Worm (Caenorhabditis elegans) whole organism, L2 larva: Measurements from ENCODE around the gene F53H1.4.
"Not testable (repeated sequence)": the region's sequence is repeated elsewhere in the genome, so short reads cannot be mapped to it uniquely, and the experiment has no call there.

ENCODE experiments used
- C34F6.9 ChIP-seq: fragments of 150-350 bp; optimal IDR thresholded peaks from 2 replicates; lab custom pipeline; 2014; ENCODE audit warnings: missing biosample characterization, missing genetic modification characterization
- F13H6.1 ChIP-seq: sonication (generic microtip); optimal IDR thresholded peaks from 2 replicates; lab custom pipeline; 2016; ENCODE audit warnings: missing genetic modification characterization, missing compliant biosample characterization
- R02D3.7 ChIP-seq: fragments of 150-350 bp; optimal IDR thresholded peaks from 2 replicates; lab custom pipeline; 2014; ENCODE audit warnings: missing biosample characterization, missing genetic modification characterization
- ZK546.5 ChIP-seq: sonication (generic microtip); optimal IDR thresholded peaks from 2 replicates; lab custom pipeline; 2017; ENCODE audit warnings: missing biosample characterization, missing genetic modification characterization
- alr-1 ChIP-seq: fragments of 150-350 bp; optimal IDR thresholded peaks from 2 replicates; lab custom pipeline; 2014; ENCODE audit warnings: missing biosample characterization, missing genetic modification characterization
- ceh-16 ChIP-seq: fragments of 150-350 bp; optimal IDR thresholded peaks from 2 replicates; lab custom pipeline; 2014; ENCODE audit warnings: missing biosample characterization, missing genetic modification characterization
- ceh-82 ChIP-seq: fragments of 150-350 bp; optimal IDR thresholded peaks from 2 replicates; lab custom pipeline; 2014; ENCODE audit warnings: missing biosample characterization, missing genetic modification characterization
- crh-2 ChIP-seq: sonication (generic microtip); optimal IDR thresholded peaks from 2 replicates; lab custom pipeline; 2017; ENCODE audit warnings: missing biosample characterization, missing genetic modification characterization
- elt-3 ChIP-seq: sonication (generic microtip); optimal IDR thresholded peaks from 2 replicates; lab custom pipeline; 2017; ENCODE audit warnings: missing biosample characterization, missing genetic modification characterization
- fos-1 ChIP-seq: fragments of 150-350 bp; optimal IDR thresholded peaks from 2 replicates; lab custom pipeline; 2014; ENCODE audit warnings: missing biosample characterization, missing genetic modification characterization
- gmeb-1 ChIP-seq: fragments of 150-350 bp; optimal IDR thresholded peaks from 2 replicates; lab custom pipeline; 2014; ENCODE audit warnings: missing biosample characterization, missing genetic modification characterization
- lin-11 ChIP-seq: fragments of 150-350 bp; sonication (generic microtip); optimal IDR thresholded peaks from 2 replicates; lab custom pipeline; 2014; ENCODE audit warnings: missing biosample characterization, missing genetic modification characterization, inconsistent platforms, mixed read lengths
- lin-13 ChIP-seq: fragments of 150-350 bp; optimal IDR thresholded peaks from 2 replicates; lab custom pipeline; 2014; ENCODE audit warnings: missing biosample characterization, missing genetic modification reagents, missing genetic modification characterization
- lin-39 ChIP-seq: fragments of 150-350 bp; optimal IDR thresholded peaks from 2 replicates; lab custom pipeline; 2014; ENCODE audit warnings: missing biosample characterization, missing genetic modification reagents, missing genetic modification characterization
- lsy-2 ChIP-seq, 2 experiments: fragments of 150-350 bp in 1 of 2; sonication (generic microtip) in 1 of 2; optimal IDR thresholded peaks; 2 replicates each; lab custom pipeline; 2014 to 2017; ENCODE audit warnings: missing biosample characterization in 2 of 2, missing genetic modification characterization in 2 of 2
- mab-5 ChIP-seq: fragments of 150-350 bp; optimal IDR thresholded peaks from 2 replicates; lab custom pipeline; 2014; ENCODE audit warnings: missing biosample characterization, missing genetic modification characterization
- mbf-1 ChIP-seq: sonication (generic microtip); optimal IDR thresholded peaks from 2 replicates; lab custom pipeline; 2017; ENCODE audit warnings: missing biosample characterization, missing genetic modification characterization
- mdl-1 ChIP-seq, 2 experiments: fragments of 150-350 bp in 1 of 2; sonication (generic microtip) in 1 of 2; optimal IDR thresholded peaks; 2 replicates each; lab custom pipeline; 2017; ENCODE audit warnings: missing biosample characterization in 2 of 2, missing genetic modification characterization in 2 of 2
- nhr-11 ChIP-seq: fragments of 150-350 bp; optimal IDR thresholded peaks from 2 replicates; lab custom pipeline; 2014; ENCODE audit warnings: missing biosample characterization, missing genetic modification characterization
- nhr-129 ChIP-seq: fragments of 150-350 bp; optimal IDR thresholded peaks from 2 replicates; lab custom pipeline; 2014; ENCODE audit warnings: missing biosample characterization, missing genetic modification characterization
- nhr-21 ChIP-seq: fragments of 150-350 bp; optimal IDR thresholded peaks from 2 replicates; lab custom pipeline; 2014; ENCODE audit warnings: missing biosample characterization, missing genetic modification characterization
- nhr-23 ChIP-seq: fragments of 150-350 bp; optimal IDR thresholded peaks from 2 replicates; lab custom pipeline; 2014; ENCODE audit warnings: missing biosample characterization, missing genetic modification reagents, missing genetic modification characterization
- nhr-237 ChIP-seq: fragments of 150-350 bp; optimal IDR thresholded peaks from 2 replicates; lab custom pipeline; 2014; ENCODE audit warnings: missing biosample characterization, missing genetic modification characterization
- nhr-25 ChIP-seq: fragments of 150-350 bp; sonication (generic microtip); optimal IDR thresholded peaks from 3 replicates; lab custom pipeline; 2014; ENCODE audit warnings: missing biosample characterization, missing genetic modification characterization
- nhr-6 ChIP-seq: fragments of 150-350 bp; optimal IDR thresholded peaks from 2 replicates; lab custom pipeline; 2014; ENCODE audit warnings: missing biosample characterization, missing genetic modification characterization
- nhr-77 ChIP-seq: fragments of 150-350 bp; optimal IDR thresholded peaks from 2 replicates; lab custom pipeline; 2014; ENCODE audit warnings: missing biosample characterization, missing genetic modification characterization
- peb-1 ChIP-seq: fragments of 150-350 bp; optimal IDR thresholded peaks from 2 replicates; lab custom pipeline; 2014; ENCODE audit warnings: missing biosample characterization, missing genetic modification characterization
- sem-4 ChIP-seq: fragments of 150-350 bp; optimal IDR thresholded peaks from 2 replicates; lab custom pipeline; 2014; ENCODE audit warnings: missing biosample characterization, missing genetic modification reagents, missing genetic modification characterization
- sma-9 ChIP-seq, 2 experiments: fragments of 150-350 bp in 1 of 2; sonication (generic microtip) in 1 of 2; optimal IDR thresholded peaks; 2 replicates each; lab custom pipeline; 2014 to 2016; ENCODE audit warnings: missing genetic modification characterization in 2 of 2, mild to moderate bottlenecking in 1 of 2, missing biosample characterization in 1 of 2, missing compliant biosample characterization in 1 of 2, missing genetic modification reagents in 1 of 2, moderate library complexity in 1 of 2
- unc-55 ChIP-seq: fragments of 150-350 bp; sonication (generic microtip); optimal IDR thresholded peaks from 3 replicates; lab custom pipeline; 2014; ENCODE audit warnings: missing biosample characterization, missing genetic modification reagents, missing genetic modification characterization
- zag-1 ChIP-seq: fragments of 150-350 bp; optimal IDR thresholded peaks from 2 replicates; lab custom pipeline; 2014; ENCODE audit warnings: missing biosample characterization, missing genetic modification characterization
- ztf-11 ChIP-seq: sonication (generic microtip); optimal IDR thresholded peaks from 2 replicates; lab custom pipeline; 2017; ENCODE audit warnings: missing biosample characterization, missing genetic modification characterization
- ztf-4 ChIP-seq: fragments of 150-350 bp; optimal IDR thresholded peaks from 2 replicates; lab custom pipeline; 2014; ENCODE audit warnings: missing biosample characterization, missing genetic modification characterization

The F53H1.4 gene

DNA sequence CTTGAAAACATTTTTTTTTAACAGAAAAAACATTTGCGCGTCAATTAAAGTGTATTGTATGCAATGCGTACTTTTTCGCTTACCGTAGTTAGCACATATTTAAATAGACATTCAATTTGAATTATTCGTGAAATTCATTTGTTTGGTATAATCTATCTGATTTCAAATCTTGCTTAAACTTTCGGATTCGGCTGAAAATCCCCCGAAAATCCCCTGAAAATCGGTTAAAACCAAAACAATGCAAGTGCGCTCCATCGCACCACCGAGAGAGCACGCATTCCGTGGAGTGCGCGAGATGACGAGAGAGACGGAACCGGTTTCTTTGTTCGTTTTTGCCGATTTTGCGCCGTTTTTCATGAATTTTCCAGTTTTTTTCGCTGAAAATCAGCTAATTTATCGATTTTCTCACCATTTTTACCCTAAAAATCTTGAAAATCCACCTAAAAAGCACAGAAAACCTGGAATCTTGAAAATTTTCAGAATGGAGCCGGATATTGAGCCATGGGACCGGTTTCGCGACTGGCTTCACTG, 18.8 kb downstream of the F53H1.4 start, which contains the start of gene F53H1.3:
Gene F53H1.3 (plus strand): TSS at position 481 of the 531 bp plus-strand sequence.
- TF ChIP-seq gmeb-1 (tag; lab: Kevin White, UChicago) (peak; percentile 63), unc-55 (GFP tag; lab: Kevin White, UChicago) (peak; percentile 49), lin-13 (GFP tag; lab: Kevin White, UChicago) (peak; percentile 53), peb-1 (tag; lab: Kevin White, UChicago) (no peak), lsy-2 (tag; optimal IDR thresholded peaks at IDR 0.05; lab: Kevin White, UChicago) (peak in 1 of 2 experiments; percentile 84), nhr-77 (no peak), nhr-23 (tag; lab: Kevin White, UChicago) (no peak), F13H6.1 (tag; lab: Kevin White, UChicago) (peak; percentile 40), nhr-129 (tag; lab: Kevin White, UChicago) (peak; percentile 10), nhr-25 (tag; lab: Kevin White, UChicago) (peak; percentile 31)

DNA sequence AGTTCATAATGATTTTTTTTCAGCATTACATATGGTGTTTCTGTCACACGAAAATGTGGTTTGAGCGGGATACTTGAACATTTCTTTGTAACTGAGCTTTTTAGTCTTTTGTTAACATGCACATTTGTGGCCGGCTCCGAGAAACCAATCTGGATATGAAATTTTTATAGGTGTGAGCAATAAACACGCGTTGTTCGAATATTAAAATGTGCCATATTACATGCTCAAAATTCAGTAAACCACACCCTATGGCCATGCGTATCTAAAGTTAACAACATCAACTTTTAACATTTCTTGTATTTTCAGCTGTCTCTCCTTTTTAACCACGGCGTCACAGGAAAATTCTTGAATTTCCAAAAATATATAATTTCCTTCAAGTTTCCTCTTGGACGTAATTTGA, 30.8 kb downstream of the F53H1.4 start, which contains the start of gene F58F6.6:
Gene F58F6.6 (plus strand): TSS at position 301 of the 400 bp plus-strand sequence.
- TF ChIP-seq peb-1, lin-11, mab-5 (tag; lab: Kevin White, UChicago): not testable (repeated sequence)

DNA sequence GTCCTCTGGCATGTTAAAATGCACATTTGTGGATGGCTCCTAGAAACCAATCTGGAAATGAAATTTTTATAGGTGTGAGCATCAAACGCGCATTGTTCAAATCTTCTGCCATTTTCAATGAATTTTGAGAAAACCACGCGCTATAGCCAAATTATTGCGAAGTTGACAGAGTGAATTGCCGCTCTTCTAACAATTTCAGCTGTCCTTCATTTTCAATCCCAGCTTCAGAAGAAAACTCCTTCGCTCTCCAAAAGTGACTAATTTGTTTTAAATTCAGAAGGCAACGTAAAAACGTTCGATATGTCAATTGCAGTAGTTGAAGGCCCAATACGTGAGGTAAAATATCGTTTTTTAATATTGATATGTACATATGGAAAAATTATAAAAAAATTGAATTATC, 33.4 kb downstream of the F53H1.4 start, which contains the start of gene F58F6.5:
Gene F58F6.5 (plus strand): TSS at position 301 of the 400 bp plus-strand sequence.
- not testable (repeated sequence) for TF ChIP-seq zag-1 (tag; lab: Kevin White, UChicago); R02D3.7 (tag; lab: Kevin White, UChicago); sma-9 (GFP tag; optimal IDR thresholded peaks at IDR 0.05; lab: Kevin White, UChicago); sma-9 (tag; optimal IDR thresholded peaks at IDR 0.05; lab: Kevin White, UChicago)
- TF ChIP-seq, all 48 proteins: peak for 0; not testable (repeated sequence) for 48

DNA sequence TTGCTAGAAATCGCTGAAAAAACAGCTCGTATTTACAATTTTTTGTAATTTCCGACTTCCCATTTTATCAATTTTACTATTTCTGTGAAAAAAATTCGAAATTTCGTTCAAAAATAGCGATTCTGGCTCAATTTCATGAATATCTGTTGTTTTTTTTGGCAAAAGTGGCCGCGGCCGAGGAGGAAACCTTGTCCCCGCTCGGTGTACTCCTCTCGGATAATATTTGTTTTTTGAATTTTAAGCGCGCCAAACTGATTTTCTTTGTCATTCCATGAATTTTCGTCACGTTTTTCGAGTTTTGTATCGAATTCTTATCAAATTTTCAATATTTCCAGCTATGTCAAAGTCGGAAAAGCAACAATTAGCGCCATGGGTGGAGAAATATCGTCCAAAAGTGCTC, 37.0 kb downstream of the F53H1.4 start, which contains the start of gene rfc-2:
Gene rfc-2 (plus strand): TSS at position 334 of the 400 bp plus-strand sequence.
- TF ChIP-seq ceh-82 (tag; lab: Kevin White, UChicago) (no peak), C34F6.9 (peak; percentile 55), lin-13 (GFP tag; lab: Kevin White, UChicago) (peak; percentile 41), lsy-2 (tag; optimal IDR thresholded peaks at IDR 0.05; lab: Kevin White, UChicago) (peak in 1 of 2 experiments; percentile 49), F13H6.1 (tag; lab: Kevin White, UChicago) (no peak), unc-55 (GFP tag; lab: Kevin White, UChicago) (peak; percentile 60), gmeb-1 (tag; lab: Kevin White, UChicago) (peak; percentile 34)

DNA sequence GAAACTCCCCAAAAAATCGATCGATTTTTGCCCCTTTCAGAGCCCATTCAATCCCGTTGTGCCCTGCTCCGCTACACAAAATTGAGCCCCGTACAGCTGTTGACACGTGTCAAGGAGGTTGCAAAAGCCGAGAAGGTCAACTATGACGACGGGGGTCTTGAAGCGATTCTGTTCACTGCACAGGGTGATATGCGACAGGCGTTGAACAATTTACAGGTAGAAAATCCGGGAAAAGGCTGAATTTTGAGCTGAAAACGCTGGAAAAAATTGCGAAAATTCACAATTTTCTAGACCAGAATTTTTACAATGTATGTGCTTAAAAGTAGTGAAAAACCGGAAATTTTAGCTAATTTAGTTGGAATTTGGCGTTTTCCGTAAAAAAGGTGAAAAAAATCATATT, 39.4 kb downstream of the F53H1.4 start:
- TF ChIP-seq sem-4 (tag; lab: Kevin White, UChicago) (no peak), gmeb-1 (tag; lab: Kevin White, UChicago) (no peak), nhr-6 (no peak), nhr-237 (no peak), R02D3.7 (tag; lab: Kevin White, UChicago) (no peak), fos-1 (no peak), ztf-11 (tag; lab: Kevin White, UChicago) (no peak), sma-9 (GFP tag; optimal IDR thresholded peaks at IDR 0.05; lab: Kevin White, UChicago) (no peak), sma-9 (tag; optimal IDR thresholded peaks at IDR 0.05; lab: Kevin White, UChicago) (no peak), lin-39 (tag; lab: Kevin White, UChicago) (no peak), nhr-11 (no peak)

DNA sequence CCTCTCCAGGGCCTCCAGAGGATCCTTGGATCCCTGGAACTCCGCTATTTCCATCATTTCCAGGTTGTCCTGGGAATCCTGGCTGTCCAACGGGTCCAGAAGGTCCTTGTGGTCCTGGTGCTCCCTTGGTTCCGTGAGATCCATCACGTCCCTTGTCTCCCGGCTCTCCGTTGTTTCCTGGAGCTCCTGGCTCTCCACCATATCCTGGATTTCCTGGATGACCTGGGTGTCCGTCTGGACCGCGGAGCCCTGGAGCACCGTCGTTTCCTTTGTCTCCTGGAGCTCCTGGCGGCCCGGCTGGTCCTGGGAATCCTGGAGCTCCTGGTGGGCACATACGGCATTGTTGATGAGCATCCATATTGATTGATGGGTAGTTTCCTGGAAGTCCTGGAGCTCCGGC, 43.8 kb downstream of the F53H1.4 start:
- no peak for TF ChIP-seq sem-4 (tag; lab: Kevin White, UChicago)
- TF ChIP-seq nhr-237, result no peak
- no peak for TF ChIP-seq crh-2 (tag; lab: Kevin White, UChicago)
- no peak for TF ChIP-seq mbf-1 (tag; lab: Kevin White, UChicago)
- TF ChIP-seq ZK546.5 (tag; lab: Kevin White, UChicago), result no peak
- no peak for TF ChIP-seq lin-13 (GFP tag; lab: Kevin White, UChicago)
- no peak for TF ChIP-seq mdl-1 (tag; optimal IDR thresholded peaks at IDR 0.05; lab: Kevin White, UChicago)
- no peak for TF ChIP-seq sma-9 (GFP tag; optimal IDR thresholded peaks at IDR 0.05; lab: Kevin White, UChicago)
- no peak for TF ChIP-seq sma-9 (tag; optimal IDR thresholded peaks at IDR 0.05; lab: Kevin White, UChicago)
- TF ChIP-seq unc-55 (GFP tag; lab: Kevin White, UChicago), result no peak
- no peak for TF ChIP-seq elt-3 (tag; lab: Kevin White, UChicago)
- no peak for TF ChIP-seq ztf-4
- TF ChIP-seq ceh-16 (tag; lab: Kevin White, UChicago), result no peak
- no peak for TF ChIP-seq nhr-11
- no peak for TF ChIP-seq F13H6.1 (tag; lab: Kevin White, UChicago)
- no peak for TF ChIP-seq alr-1 (tag; lab: Kevin White, UChicago)
- TF ChIP-seq nhr-129 (tag; lab: Kevin White, UChicago), result no peak
- TF ChIP-seq nhr-25 (tag; lab: Kevin White, UChicago), result no peak
- no peak for TF ChIP-seq zag-1 (tag; lab: Kevin White, UChicago)
- no peak for TF ChIP-seq nhr-23 (tag; lab: Kevin White, UChicago)
- no peak for TF ChIP-seq nhr-21 (tag; lab: Kevin White, UChicago)
